Worm (Caenorhabditis elegans): ENCODE measurements around the gene papl-1.

DNA sequence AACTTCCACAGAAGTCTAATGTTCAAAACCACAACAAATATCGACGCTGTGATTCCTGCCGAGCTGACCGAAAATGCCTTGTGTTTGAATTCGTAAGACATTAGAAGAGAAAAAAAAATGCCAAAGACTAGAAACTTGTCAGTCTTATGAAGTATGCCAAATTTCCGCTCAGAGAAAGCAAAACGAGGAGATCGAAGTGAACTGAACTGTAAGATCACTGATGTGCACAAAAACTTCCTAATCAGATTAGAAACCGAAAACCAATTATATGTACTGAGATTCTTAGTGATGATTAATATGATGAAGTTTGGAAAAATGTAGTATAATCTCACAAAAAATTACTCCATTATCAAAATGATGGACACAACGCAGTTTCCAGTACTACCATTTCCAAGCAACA is 28.9 kb upstream of the papl-1 start, which contains the start of gene srbc-44:
- no peak for TF ChIP-seq him-1 (tag; optimal IDR thresholded peaks at IDR 0.05)
- TF ChIP-seq dao-5 (tag; optimal IDR thresholded peaks at IDR 0.05) = no peak
- TF ChIP-seq W03F9.2 (tag; optimal IDR thresholded peaks at IDR 0.05) = no peak

All from whole organism, L4/young adult.